Fruit fly (Drosophila melanogaster) whole organism, prepupa: Measurements from ENCODE around the gene CG1271.
A peak's percentile ranks its signal among the peaks of the same experiment; 100 is the strongest.

Experiments used
- Blimp-1 ChIP-seq: fragments of 200-800 bp; sonication (Bioruptor generic); optimal IDR thresholded peaks from 3 replicates; lab custom pipeline; 2017; ENCODE audit warnings: missing biosample characterization, missing genetic modification characterization, mild to moderate bottlenecking, moderate library complexity, missing genetic modification reagents
- CG10669 ChIP-seq: fragments of 200-800 bp; sonication (Bioruptor generic); optimal IDR thresholded peaks from 3 replicates; lab custom pipeline; 2018; ENCODE audit warnings: missing biosample characterization, mild to moderate bottlenecking, missing genetic modification characterization, moderate library complexity
- CG11294 ChIP-seq: fragments of 200-800 bp; sonication (Bioruptor generic); IDR thresholded peaks from 2 replicates; pipeline ENCODE4 v1.3.6; 2022; ENCODE audit warnings: missing biosample characterization, missing genetic modification characterization
- CG11762 ChIP-seq: fragments of 200-800 bp; sonication (Bioruptor generic); optimal IDR thresholded peaks from 3 replicates; lab custom pipeline; 2016; ENCODE audit warnings: missing biosample characterization, missing genetic modification characterization; ENCODE audit not compliant: insufficient read depth
- CG11902 ChIP-seq: fragments of 200-800 bp; sonication (Bioruptor generic); optimal IDR thresholded peaks from 3 replicates; lab custom pipeline; 2016; ENCODE audit warnings: missing biosample characterization, missing genetic modification characterization
- CG15336 ChIP-seq: fragments of 200-800 bp; sonication (Bioruptor generic); IDR thresholded peaks from 2 replicates; pipeline ENCODE4 v1.3.6; 2022; ENCODE audit warnings: missing biosample characterization, missing genetic modification characterization
- CG1621 ChIP-seq: fragments of 200-800 bp; sonication (Bioruptor generic); optimal IDR thresholded peaks from 3 replicates; lab custom pipeline; 2018; ENCODE audit warnings: missing biosample characterization, mild to moderate bottlenecking, missing genetic modification characterization
- CG16779 ChIP-seq: fragments of 200-800 bp; sonication (Bioruptor generic); optimal IDR thresholded peaks from 3 replicates; lab custom pipeline; 2017; ENCODE audit warnings: missing biosample characterization, mild to moderate bottlenecking, missing genetic modification characterization
- CG3032 ChIP-seq: fragments of 200-800 bp; optimal IDR thresholded peaks from 2 replicates; lab custom pipeline; 2019; ENCODE audit warnings: missing biosample characterization, mild to moderate bottlenecking, missing genetic modification characterization, moderate library complexity
- CG31627 ChIP-seq: fragments of 200-800 bp; sonication (Bioruptor generic); optimal IDR thresholded peaks from 3 replicates; lab custom pipeline; 2016; ENCODE audit warnings: missing biosample characterization, missing genetic modification characterization
- CG32006 ChIP-seq: fragments of 200-800 bp; sonication (Bioruptor generic); optimal IDR thresholded peaks from 3 replicates; lab custom pipeline; 2017; ENCODE audit warnings: missing biosample characterization, mild to moderate bottlenecking, missing genetic modification characterization
- CG34406 ChIP-seq: fragments of 200-800 bp; sonication (Bioruptor generic); optimal IDR thresholded peaks from 3 replicates; lab custom pipeline; 2016; ENCODE audit warnings: missing biosample characterization, missing genetic modification characterization
- CG3919 ChIP-seq: fragments of 200-800 bp; sonication (Bioruptor generic); optimal IDR thresholded peaks from 3 replicates; lab custom pipeline; 2016; ENCODE audit warnings: missing biosample characterization, missing genetic modification characterization
- CG4318 ChIP-seq: fragments of 200-800 bp; sonication (Bioruptor generic); optimal IDR thresholded peaks from 3 replicates; lab custom pipeline; 2017; ENCODE audit warnings: missing biosample characterization, mild to moderate bottlenecking, missing genetic modification characterization
- CG6163 ChIP-seq: fragments of 200-800 bp; sonication (Bioruptor generic); IDR thresholded peaks from 3 replicates; pipeline ENCODE4 v1.3.6; 2022; ENCODE audit warnings: missing biosample characterization, missing genetic modification characterization
- CG6276 ChIP-seq: fragments of 200-800 bp; sonication (Bioruptor generic); optimal IDR thresholded peaks from 2 replicates; lab custom pipeline; 2017; ENCODE audit warnings: missing biosample characterization, mild to moderate bottlenecking, missing genetic modification characterization
- CG6792 ChIP-seq: fragments of 200-800 bp; sonication (Bioruptor generic); optimal IDR thresholded peaks from 3 replicates; lab custom pipeline; 2016; ENCODE audit warnings: missing biosample characterization, missing genetic modification characterization
- CG6854 ChIP-seq: fragments of 200-800 bp; sonication (Bioruptor generic); optimal IDR thresholded peaks from 2 replicates; lab custom pipeline; 2017; ENCODE audit warnings: missing biosample characterization, mild to moderate bottlenecking, missing genetic modification characterization
- CG8119 ChIP-seq: fragments of 200-800 bp; sonication (Bioruptor generic); IDR thresholded peaks from 3 replicates; pipeline ENCODE4 v1.3.6; 2022; ENCODE audit warnings: missing biosample characterization, missing genetic modification characterization
- CG9139 ChIP-seq: fragments of 200-800 bp; sonication (Bioruptor generic); optimal IDR thresholded peaks from 3 replicates; lab custom pipeline; 2017; ENCODE audit warnings: missing biosample characterization, mild to moderate bottlenecking, missing genetic modification characterization
- Eip75B ChIP-seq: fragments of 200-800 bp; sonication (Bioruptor generic); optimal IDR thresholded peaks from 3 replicates; lab custom pipeline; 2016; ENCODE audit warnings: missing biosample characterization, missing genetic modification characterization
- Eip78C ChIP-seq: fragments of 200-800 bp; sonication (Bioruptor generic); peaks from one replicate; lab custom pipeline; 2016; ENCODE audit warnings: missing biosample characterization, missing genetic modification characterization
- Eip93F ChIP-seq: fragments of 200-800 bp; sonication (Bioruptor generic); optimal IDR thresholded peaks from 2 replicates; lab custom pipeline; 2016; ENCODE audit warnings: missing biosample characterization, mild to moderate bottlenecking, missing genetic modification characterization
- Ets21C ChIP-seq: fragments of 200-800 bp; sonication (Bioruptor generic); optimal IDR thresholded peaks from 3 replicates; lab custom pipeline; 2016; ENCODE audit warnings: missing biosample characterization, missing genetic modification characterization
- Ets96B ChIP-seq: fragments of 200-800 bp; optimal IDR thresholded peaks from 2 replicates; lab custom pipeline; 2019; ENCODE audit warnings: missing biosample characterization, mild to moderate bottlenecking, missing genetic modification characterization, moderate library complexity
- Hr38 ChIP-seq: sonication (Bioruptor generic); optimal IDR thresholded peaks from 2 replicates; lab custom pipeline; 2016; ENCODE audit warnings: missing biosample characterization, missing genetic modification characterization
- Hr39 ChIP-seq: fragments of 200-800 bp; sonication (Bioruptor generic); optimal IDR thresholded peaks from 2 replicates; lab custom pipeline; 2016; ENCODE audit warnings: missing biosample characterization, missing genetic modification characterization
- Hr4 ChIP-seq: fragments of 200-800 bp; sonication (Bioruptor generic); optimal IDR thresholded peaks from 3 replicates; lab custom pipeline; 2016; ENCODE audit warnings: missing biosample characterization, missing genetic modification characterization
- Lpt ChIP-seq: fragments of 200-800 bp; sonication (Bioruptor generic); optimal IDR thresholded peaks from 3 replicates; lab custom pipeline; 2016; ENCODE audit warnings: missing biosample characterization, missing genetic modification characterization
- OdsH ChIP-seq: fragments of 200-800 bp; sonication (Bioruptor generic); optimal IDR thresholded peaks from 3 replicates; lab custom pipeline; 2016; ENCODE audit warnings: missing biosample characterization, missing genetic modification characterization
- Smox ChIP-seq: fragments of 200-800 bp; sonication (Bioruptor generic); optimal IDR thresholded peaks from 3 replicates; lab custom pipeline; 2016; ENCODE audit warnings: missing biosample characterization, missing genetic modification characterization
- Sox102F ChIP-seq: fragments of 200-800 bp; sonication (Bioruptor generic); optimal IDR thresholded peaks from 2 replicates; lab custom pipeline; 2016; ENCODE audit warnings: missing biosample characterization, mild to moderate bottlenecking, missing genetic modification characterization
- Sox14 ChIP-seq: fragments of 200-800 bp; sonication (Bioruptor generic); optimal IDR thresholded peaks from 3 replicates; lab custom pipeline; 2016; ENCODE audit warnings: missing biosample characterization, missing genetic modification characterization
- achi ChIP-seq: fragments of 200-800 bp; sonication (Bioruptor generic); optimal IDR thresholded peaks from 3 replicates; lab custom pipeline; 2016; ENCODE audit warnings: missing biosample characterization, missing genetic modification characterization
- dac ChIP-seq: fragments of 200-800 bp; sonication (Bioruptor generic); optimal IDR thresholded peaks from 2 replicates; lab custom pipeline; 2017; ENCODE audit warnings: missing biosample characterization, mild to moderate bottlenecking, missing genetic modification characterization
- dsx ChIP-seq: fragments of 200-800 bp; optimal IDR thresholded peaks from 3 replicates; lab custom pipeline; 2019; ENCODE audit warnings: missing biosample characterization, mild to moderate bottlenecking, missing genetic modification characterization, moderate library complexity; ENCODE audit not compliant: poor library complexity, severe bottlenecking
- esn ChIP-seq: fragments of 200-800 bp; sonication (Bioruptor generic); optimal IDR thresholded peaks from 2 replicates; lab custom pipeline; 2016; ENCODE audit warnings: missing biosample characterization, mild to moderate bottlenecking, missing genetic modification characterization, moderate library complexity
- fd59A ChIP-seq: fragments of 200-800 bp; sonication (Bioruptor generic); optimal IDR thresholded peaks from 2 replicates; lab custom pipeline; 2017; ENCODE audit warnings: missing biosample characterization, mild to moderate bottlenecking, missing genetic modification characterization, missing genetic modification reagents
- fd85E ChIP-seq: fragments of 200-800 bp; sonication (Bioruptor generic); optimal IDR thresholded peaks from 3 replicates; lab custom pipeline; 2016; ENCODE audit warnings: missing biosample characterization, missing genetic modification characterization
- fkh ChIP-seq: fragments of 200-800 bp; sonication (Bioruptor generic); optimal IDR thresholded peaks from 3 replicates; lab custom pipeline; 2017; ENCODE audit warnings: missing biosample characterization, mild to moderate bottlenecking, missing genetic modification characterization, moderate library complexity
- lz ChIP-seq: fragments of 200-800 bp; sonication (Bioruptor generic); optimal IDR thresholded peaks from 3 replicates; lab custom pipeline; 2016; ENCODE audit warnings: missing biosample characterization, missing genetic modification characterization
- net ChIP-seq: fragments of 200-800 bp; sonication (Bioruptor generic); optimal IDR thresholded peaks from 3 replicates; lab custom pipeline; 2016; ENCODE audit warnings: missing biosample characterization, missing genetic modification characterization
- spab ChIP-seq: fragments of 200-800 bp; sonication (Bioruptor generic); optimal IDR thresholded peaks from 2 replicates; lab custom pipeline; 2017; ENCODE audit warnings: missing biosample characterization, mild to moderate bottlenecking, missing genetic modification characterization, missing genetic modification reagents
- ss ChIP-seq, 2 experiments: fragments of 200-800 bp; sonication (Bioruptor generic); optimal IDR thresholded peaks; 2 replicates in 1 of 2; 3 replicates in 1 of 2; lab custom pipeline; 2017 to 2018; ENCODE audit warnings: mild to moderate bottlenecking in 2 of 2, missing biosample characterization in 2 of 2, missing genetic modification characterization in 2 of 2, moderate library complexity in 1 of 2
- topi ChIP-seq: fragments of 200-800 bp; sonication (Bioruptor generic); optimal IDR thresholded peaks from 3 replicates; lab custom pipeline; 2016; ENCODE audit warnings: missing biosample characterization, missing genetic modification characterization
- vri ChIP-seq: fragments of 200-800 bp; sonication (Bioruptor generic); optimal IDR thresholded peaks from 3 replicates; lab custom pipeline; 2016; ENCODE audit warnings: missing biosample characterization, mild to moderate bottlenecking, missing genetic modification characterization

CG1271 gene

DNA sequence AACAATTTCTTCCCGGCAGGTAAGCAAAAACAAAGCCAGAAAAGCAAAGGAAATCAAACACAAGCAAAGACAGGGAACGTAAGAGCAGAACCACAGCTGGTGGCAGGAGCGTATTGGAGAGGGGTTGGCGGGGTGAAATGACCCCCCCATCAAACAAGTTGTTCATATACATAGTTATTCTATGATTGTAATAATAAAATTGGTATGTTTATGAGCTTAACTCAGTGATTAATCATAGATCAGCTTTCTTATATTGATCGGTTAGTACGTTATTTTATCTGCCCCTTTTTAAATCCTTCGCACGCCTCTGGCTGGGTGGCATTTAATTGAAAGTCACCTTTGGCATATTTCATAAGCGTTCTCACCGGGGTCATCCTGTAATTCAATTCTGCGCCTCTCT, 21.1 kb downstream of the CG1271 start (continued):
- no peak for TF ChIP-seq CG16779 (tag; lab: Kevin White, UChicago)
- peak; percentile 37 for TF ChIP-seq Eip75B (GFP tag; lab: Kevin White, UChicago)
- TF ChIP-seq CG10669 (GFP tag; lab: Kevin White, UChicago) = peak; percentile 32
- TF ChIP-seq CG4318 (GFP tag; lab: Kevin White, UChicago) = peak; percentile 3
- TF ChIP-seq CG8119 (GFP tag; lab: Robert Waterston, UW) = peak; percentile 39; the same call in 1 of the 3 replicates
- TF ChIP-seq CG6792 (GFP tag; lab: Kevin White, UChicago) = peak; percentile 20
- peak; percentile 55 for TF ChIP-seq achi (GFP tag; lab: Kevin White, UChicago)
- no peak for TF ChIP-seq dac (GFP tag; lab: Kevin White, UChicago)
- TF ChIP-seq Hr38 (GFP tag; lab: Kevin White, UChicago) = no peak
- TF ChIP-seq CG1621 (tag; lab: Kevin White, UChicago) = peak; percentile 55
- TF ChIP-seq Sox14 (GFP tag; lab: Kevin White, UChicago) = peak; percentile 41
- TF ChIP-seq Eip93F (GFP tag; lab: Kevin White, UChicago) = no peak
- TF ChIP-seq Blimp-1 = no peak
- TF ChIP-seq Ets21C (GFP tag; lab: Kevin White, UChicago) = peak; percentile 42
- 0 out of 2 replicates have a peak, but pooled peaks have one; percentile 20 for TF ChIP-seq CG15336 (GFP tag; lab: Robert Waterston, UW)
- TF ChIP-seq Hr4 (GFP tag; lab: Kevin White, UChicago) = peak; percentile 0
- peak; percentile 64 for TF ChIP-seq CG3919
- TF ChIP-seq CG32006 = peak; percentile 26
- TF ChIP-seq dsx (GFP tag; lab: Kevin White, UChicago) = peak; percentile 42
- peak; percentile 10 for TF ChIP-seq CG9139 (GFP tag; lab: Kevin White, UChicago)
- TF ChIP-seq CG6163 (GFP tag; lab: Robert Waterston, UW) = peak; percentile 53
- TF ChIP-seq net = peak; percentile 14

DNA sequence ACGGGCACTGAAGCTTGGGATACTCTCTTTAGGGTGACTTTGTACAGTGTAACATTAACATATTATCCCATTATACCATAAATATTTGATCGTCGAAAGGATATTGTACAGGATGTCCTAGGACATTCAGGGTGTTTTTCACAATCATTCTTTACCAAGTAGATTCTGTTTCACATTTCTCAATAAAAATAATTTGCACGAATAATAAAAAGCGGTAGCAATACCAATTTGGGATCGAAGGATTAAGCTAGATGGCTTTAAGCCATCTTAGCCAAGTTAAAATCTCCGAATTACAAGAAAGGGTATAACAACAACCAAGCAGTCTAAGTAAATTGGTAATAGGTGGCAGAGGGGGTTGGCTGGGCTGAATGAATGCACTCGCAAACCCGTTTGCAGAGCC, 22.1 kb downstream of the CG1271 start:
- TF ChIP-seq net (peak; percentile 13), Sox14 (GFP tag; lab: Kevin White, UChicago) (peak; percentile 66), CG6854 (GFP tag; lab: Kevin White, UChicago) (no peak), fd59A (GFP tag; lab: Kevin White, UChicago) (no peak), CG10669 (GFP tag; lab: Kevin White, UChicago) (peak; percentile 29), dsx (GFP tag; lab: Kevin White, UChicago) (no peak), CG34406 (GFP tag; lab: Kevin White, UChicago) (peak; percentile 48), Sox102F (GFP tag; lab: Kevin White, UChicago) (peak; percentile 47), CG3032 (peak; percentile 59), CG6276 (GFP tag; lab: Kevin White, UChicago) (no peak), topi (GFP tag; lab: Kevin White, UChicago) (peak; percentile 75), lz (GFP tag; lab: Kevin White, UChicago) (peak; percentile 58), ss (GFP tag; optimal IDR thresholded peaks at IDR 0.05; lab: Kevin White, UChicago) (no peak), Eip78C (GFP tag; lab: Kevin White, UChicago) (peak; percentile 91), Lpt (GFP tag; lab: Kevin White, UChicago) (no peak), CG3919 (peak; percentile 31), CG4318 (GFP tag; lab: Kevin White, UChicago) (no peak), vri (GFP tag; lab: Kevin White, UChicago) (peak; percentile 16), CG6163 (GFP tag; lab: Robert Waterston, UW) (peak; percentile 8; the same call in 1 of the 3 replicates), CG9139 (GFP tag; lab: Kevin White, UChicago) (no peak), fd85E (GFP tag; lab: Kevin White, UChicago) (no peak), CG15336 (GFP tag; lab: Robert Waterston, UW) (0 out of 2 replicates have a peak, but pooled peaks have one; percentile 9), OdsH (GFP tag; lab: Kevin White, UChicago) (peak; percentile 53), spab (GFP tag; lab: Kevin White, UChicago) (peak; percentile 36), Smox (GFP tag; lab: Kevin White, UChicago) (peak; percentile 72), CG31627 (GFP tag; lab: Kevin White, UChicago) (peak; percentile 76), Eip93F (GFP tag; lab: Kevin White, UChicago) (no peak), CG11294 (no peak), fkh (GFP tag; lab: Kevin White, UChicago) (no peak), Blimp-1 (peak; percentile 27), CG16779 (tag; lab: Kevin White, UChicago) (no peak), CG11902 (GFP tag; lab: Kevin White, UChicago) (peak; percentile 52), Ets96B (tag; lab: Kevin White, UChicago) (peak; percentile 51), Hr39 (GFP tag; lab: Kevin White, UChicago) (peak; percentile 70), Ets21C (GFP tag; lab: Kevin White, UChicago) (peak; percentile 57), CG6792 (GFP tag; lab: Kevin White, UChicago) (peak; percentile 55), CG11762 (peak; percentile 7), esn (GFP tag; lab: Kevin White, UChicago) (peak; percentile 66), CG1621 (tag; lab: Kevin White, UChicago) (no peak), achi (GFP tag; lab: Kevin White, UChicago) (peak; percentile 55), Eip75B (GFP tag; lab: Kevin White, UChicago) (peak; percentile 29)
